Fruit fly (Drosophila melanogaster) whole organism, embryonic: Measurements from ENCODE around the gene mask.

Experiments
- CG10431 ChIP-seq: fragments of 200-800 bp; sonication (Bioruptor generic); optimal IDR thresholded peaks from 3 replicates; lab custom pipeline; 2018; ENCODE audit warnings: missing biosample characterization, mild to moderate bottlenecking, missing genetic modification characterization
- CG11093 ChIP-seq: fragments of 200-800 bp; sonication (Bioruptor generic); IDR thresholded peaks from 3 replicates; pipeline ENCODE4 v1.3.6; 2022; ENCODE audit warnings: missing biosample characterization, missing genetic modification characterization
- CG11695 ChIP-seq: fragments of 200-800 bp; sonication (Bioruptor generic); IDR thresholded peaks from 3 replicates; pipeline ENCODE4 v1.3.6; 2022; ENCODE audit warnings: missing biosample characterization, missing genetic modification characterization
- CG11696 ChIP-seq: fragments of 200-800 bp; sonication (Bioruptor generic); IDR thresholded peaks from 2 replicates; pipeline ENCODE4 v1.3.6; 2022; ENCODE audit warnings: missing biosample characterization, missing genetic modification characterization
- CG12236 ChIP-seq: fragments of 200-800 bp; sonication (Bioruptor generic); optimal IDR thresholded peaks from 2 replicates; lab custom pipeline; 2016; ENCODE audit warnings: missing biosample characterization, missing genetic modification characterization
- CG13894 ChIP-seq: fragments of 200-800 bp; sonication (Bioruptor generic); optimal IDR thresholded peaks from 3 replicates; lab custom pipeline; 2018; ENCODE audit warnings: missing biosample characterization, mild to moderate bottlenecking, missing genetic modification characterization, moderate library complexity
- CG17359 ChIP-seq: fragments of 200-800 bp; sonication (Bioruptor generic); optimal IDR thresholded peaks from 3 replicates; lab custom pipeline; 2018; ENCODE audit warnings: missing biosample characterization, mild to moderate bottlenecking, missing genetic modification characterization, moderate library complexity
- CG17802 ChIP-seq: fragments of 200-800 bp; sonication (Bioruptor generic); optimal IDR thresholded peaks from 2 replicates; lab custom pipeline; 2018; ENCODE audit warnings: missing biosample characterization, mild to moderate bottlenecking, missing genetic modification characterization, moderate library complexity
- CG18599 ChIP-seq: fragments of 200-800 bp; sonication (Bioruptor generic); optimal IDR thresholded peaks from 3 replicates; lab custom pipeline; 2017; ENCODE audit warnings: missing biosample characterization, missing genetic modification characterization, mild to moderate bottlenecking, moderate library complexity, missing genetic modification reagents
- CG2116 ChIP-seq: fragments of 200-800 bp; sonication (Bioruptor generic); optimal IDR thresholded peaks from 3 replicates; lab custom pipeline; 2018; ENCODE audit warnings: missing biosample characterization, mild to moderate bottlenecking, missing genetic modification characterization
- CG31388 ChIP-seq: fragments of 200-800 bp; sonication (Bioruptor generic); optimal IDR thresholded peaks from 2 replicates; lab custom pipeline; 2016; ENCODE audit warnings: missing biosample characterization, missing genetic modification characterization
- CG32532 ChIP-seq: fragments of 200-800 bp; sonication (Bioruptor generic); IDR thresholded peaks from 2 replicates; pipeline ENCODE4 v1.3.6; 2022; ENCODE audit warnings: missing biosample characterization, missing genetic modification characterization
- CG32772 ChIP-seq: fragments of 200-800 bp; sonication (Bioruptor generic); IDR thresholded peaks from 2 replicates; pipeline ENCODE4 v1.3.6; 2022; ENCODE audit warnings: missing biosample characterization, missing genetic modification characterization
- CG33557 ChIP-seq: fragments of 200-800 bp; sonication (Bioruptor generic); optimal IDR thresholded peaks from 2 replicates; lab custom pipeline; 2019; ENCODE audit warnings: missing biosample characterization, mild to moderate bottlenecking, missing genetic modification characterization, moderate library complexity
- CG34224 ChIP-seq: fragments of 200-800 bp; sonication (Bioruptor generic); IDR thresholded peaks from 3 replicates; pipeline ENCODE4 v1.3.6; 2022; ENCODE audit warnings: missing biosample characterization, missing genetic modification characterization; ENCODE audit not compliant: partially characterized antibody
- CG43689 ChIP-seq: fragments of 200-800 bp; sonication (Bioruptor generic); IDR thresholded peaks from 2 replicates; pipeline ENCODE4 v1.3.6; 2022; ENCODE audit warnings: missing biosample characterization, missing genetic modification characterization
- CG4707 ChIP-seq: fragments of 200-800 bp; sonication (Bioruptor generic); optimal IDR thresholded peaks from 2 replicates; lab custom pipeline; 2018; ENCODE audit warnings: missing biosample characterization, mild to moderate bottlenecking, missing genetic modification characterization, moderate library complexity
- CG6765 ChIP-seq: fragments of 200-800 bp; sonication (Bioruptor generic); optimal IDR thresholded peaks from 3 replicates; lab custom pipeline; 2017; ENCODE audit warnings: missing biosample characterization, mild to moderate bottlenecking, missing genetic modification characterization
- CG6813 ChIP-seq: fragments of 200-800 bp; sonication (Bioruptor generic); optimal IDR thresholded peaks from 2 replicates; lab custom pipeline; 2017; ENCODE audit warnings: missing biosample characterization, missing genetic modification characterization, mild to moderate bottlenecking, moderate library complexity, missing genetic modification reagents
- CG8765 ChIP-seq: fragments of 200-800 bp; sonication (Bioruptor generic); IDR thresholded peaks from 2 replicates; pipeline ENCODE4 v1.3.6; 2022; ENCODE audit warnings: missing biosample characterization, missing genetic modification characterization
- CG8924 ChIP-seq: fragments of 200-800 bp; optimal IDR thresholded peaks from 3 replicates; lab custom pipeline; 2019; ENCODE audit warnings: missing biosample characterization, mild to moderate bottlenecking, missing genetic modification characterization, moderate library complexity
- CG9609 ChIP-seq: fragments of 200-800 bp; sonication (Bioruptor generic); optimal IDR thresholded peaks from 3 replicates; lab custom pipeline; 2016; ENCODE audit warnings: missing biosample characterization, missing genetic modification characterization
- CG9797 ChIP-seq: fragments of 200-800 bp; sonication (Bioruptor generic); optimal IDR thresholded peaks from 3 replicates; lab custom pipeline; 2018; ENCODE audit warnings: missing biosample characterization, mild to moderate bottlenecking, missing genetic modification characterization
- Camta ChIP-seq: fragments of 200-800 bp; sonication (Bioruptor generic); optimal IDR thresholded peaks from 2 replicates; lab custom pipeline; 2016; ENCODE audit warnings: missing biosample characterization, missing genetic modification characterization
- CrebB ChIP-seq: fragments of 200-800 bp; sonication (Bioruptor generic); optimal IDR thresholded peaks from 3 replicates; lab custom pipeline; 2018; ENCODE audit warnings: missing biosample characterization, mild to moderate bottlenecking, missing genetic modification characterization
- Dp ChIP-seq: fragments of 200-800 bp; sonication (Bioruptor generic); optimal IDR thresholded peaks from 2 replicates; lab custom pipeline; 2018; ENCODE audit warnings: missing biosample characterization, mild to moderate bottlenecking, missing genetic modification characterization, moderate library complexity
- Fer1 ChIP-seq: fragments of 200-800 bp; sonication (Bioruptor generic); optimal IDR thresholded peaks from 2 replicates; lab custom pipeline; 2017; ENCODE audit warnings: missing biosample characterization, mild to moderate bottlenecking, missing genetic modification characterization
- H15 ChIP-seq: fragments of 200-800 bp; sonication (Bioruptor generic); IDR thresholded peaks from 3 replicates; pipeline ENCODE4 v1.3.6; 2022; ENCODE audit warnings: missing biosample characterization, missing genetic modification characterization
- HLH3B ChIP-seq: fragments of 200-800 bp; sonication (Bioruptor generic); IDR thresholded peaks from 2 replicates; pipeline ENCODE4 v1.3.6; 2022; ENCODE audit warnings: missing biosample characterization, missing genetic modification characterization
- Hey ChIP-seq: fragments of 200-800 bp; sonication (Bioruptor generic); optimal IDR thresholded peaks from 3 replicates; lab custom pipeline; 2018; ENCODE audit warnings: missing biosample characterization, mild to moderate bottlenecking, missing genetic modification characterization
- HmgD ChIP-seq: fragments of 200-800 bp; sonication (Bioruptor generic); optimal IDR thresholded peaks from 3 replicates; lab custom pipeline; 2016; ENCODE audit warnings: missing biosample characterization, missing genetic modification characterization
- HmgZ ChIP-seq: fragments of 200-800 bp; sonication (Bioruptor generic); optimal IDR thresholded peaks from 2 replicates; lab custom pipeline; 2018; ENCODE audit warnings: missing biosample characterization, mild to moderate bottlenecking, missing genetic modification characterization
- MTF-1 ChIP-seq: fragments of 200-800 bp; sonication (Bioruptor generic); optimal IDR thresholded peaks from 2 replicates; lab custom pipeline; 2018; ENCODE audit warnings: missing biosample characterization, mild to moderate bottlenecking, missing genetic modification characterization, borderline replicate concordance
- Med ChIP-seq: fragments of 200-800 bp; sonication (Bioruptor generic); peaks from one replicate; lab custom pipeline; 2016; ENCODE audit warnings: missing biosample characterization, missing genetic modification characterization, mild to moderate bottlenecking, inconsistent platforms, moderate library complexity
- Ptx1 ChIP-seq: fragments of 200-800 bp; sonication (Bioruptor generic); IDR thresholded peaks from 2 replicates; pipeline ENCODE4 v1.3.6; 2022; ENCODE audit warnings: missing biosample characterization, missing genetic modification characterization
- Usf ChIP-seq: fragments of 200-800 bp; sonication (Bioruptor generic); optimal IDR thresholded peaks from 2 replicates; lab custom pipeline; 2017; ENCODE audit warnings: missing genotype, missing biosample characterization, missing genetic modification characterization
- cas ChIP-seq: fragments of 200-800 bp; sonication (Bioruptor generic); IDR thresholded peaks from 2 replicates; pipeline ENCODE4 v1.3.6; 2022; ENCODE audit warnings: missing biosample characterization, missing genetic modification characterization
- cato ChIP-seq: fragments of 200-800 bp; sonication (Bioruptor generic); optimal IDR thresholded peaks from 2 replicates; lab custom pipeline; 2016; ENCODE audit warnings: missing biosample characterization, missing genetic modification characterization, borderline replicate concordance
- gcm ChIP-seq: fragments of 200-800 bp; sonication (Bioruptor generic); optimal IDR thresholded peaks from 2 replicates; lab custom pipeline; 2019; ENCODE audit warnings: missing biosample characterization, mild to moderate bottlenecking, missing genetic modification characterization, moderate library complexity
- h ChIP-seq: fragments of >200 bp; optimal IDR thresholded peaks from 2 replicates; lab custom pipeline; 2017
- lmd ChIP-seq: fragments of 200-800 bp; sonication (Bioruptor generic); IDR thresholded peaks from 2 replicates; pipeline ENCODE4 v1.3.6; 2022; ENCODE audit warnings: missing biosample characterization, missing genetic modification characterization
- oc ChIP-seq: fragments of 200-800 bp; sonication (Bioruptor generic); optimal IDR thresholded peaks from 2 replicates; lab custom pipeline; 2018; ENCODE audit warnings: missing biosample characterization, mild to moderate bottlenecking, missing genetic modification characterization, moderate library complexity
- onecut ChIP-seq: fragments of 200-800 bp; sonication (Bioruptor generic); IDR thresholded peaks from 2 replicates; pipeline ENCODE4 v1.3.6; 2022; ENCODE audit warnings: missing biosample characterization, missing genetic modification characterization
- sim ChIP-seq: fragments of 200-800 bp; sonication (Bioruptor generic); IDR thresholded peaks from 2 replicates; pipeline ENCODE4 v1.3.6; 2022; ENCODE audit warnings: missing biosample characterization, missing genetic modification characterization
- sob ChIP-seq: fragments of 200-800 bp; sonication (Bioruptor generic); IDR thresholded peaks from 2 replicates; pipeline ENCODE4 v1.3.6; 2022; ENCODE audit warnings: missing biosample characterization, missing genetic modification characterization
- sr ChIP-seq: fragments of 200-800 bp; sonication (Bioruptor generic); IDR thresholded peaks from 3 replicates; pipeline ENCODE4 v1.3.6; 2022; ENCODE audit warnings: missing biosample characterization, missing genetic modification characterization
- sug ChIP-seq: fragments of 200-800 bp; optimal IDR thresholded peaks from 2 replicates; lab custom pipeline; 2019; ENCODE audit warnings: missing biosample characterization, mild to moderate bottlenecking, missing genetic modification characterization, moderate library complexity
- vnd ChIP-seq: fragments of 200-800 bp; sonication (Bioruptor generic); IDR thresholded peaks from 3 replicates; pipeline ENCODE4 v1.3.6; 2022; ENCODE audit warnings: missing biosample characterization, missing genetic modification characterization; ENCODE audit not compliant: partially characterized antibody
- zfh2 ChIP-seq: fragments of 200-800 bp; sonication (Bioruptor generic); optimal IDR thresholded peaks from 2 replicates; lab custom pipeline; 2016; ENCODE audit warnings: missing biosample characterization, missing genetic modification characterization

Gene mask

dm6 chr3R:24221334-24222302, 8.7 kb upstream of the mask start, which contains the start of gene twin (continued):
- TF ChIP-seq cato (GFP tag; lab: Kevin White, UChicago) (no peak), sr (GFP tag; lab: Robert Waterston, UW) (no peak), lmd (GFP tag; lab: Robert Waterston, UW) (peak; percentile 53; the same call in 1 of the 2 replicates), CG31388 (GFP tag; lab: Kevin White, UChicago) (no peak), Dp (GFP tag; lab: Kevin White, UChicago) (peak; percentile 72), CrebB (no peak), sug (peak; percentile 69), sob (GFP tag; lab: Robert Waterston, UW) (peak; percentile 62), CG6765 (GFP tag; lab: Kevin White, UChicago) (no peak), CG11695 (GFP tag; lab: Robert Waterston, UW) (0 out of 3 replicates have a peak, but pooled peaks have one; percentile 31), Fer1 (peak; percentile 16), HLH3B (GFP tag; lab: Robert Waterston, UW) (0 out of 2 replicates have a peak, but pooled peaks have one; percentile 16), Med (peak; percentile 92), Camta (peak; percentile 58), CG11696 (GFP tag; lab: Robert Waterston, UW) (no peak), CG32532 (GFP tag; lab: Robert Waterston, UW) (peak; percentile 69), MTF-1 (GFP tag; lab: Kevin White, UChicago) (no peak), CG17359 (tag; lab: Kevin White, UChicago) (peak; percentile 35), CG33557 (GFP tag; lab: Kevin White, UChicago) (peak; percentile 37), CG18599 (peak; percentile 53), CG8765 (GFP tag; lab: Robert Waterston, UW) (no peak), CG10431 (GFP tag; lab: Kevin White, UChicago) (peak; percentile 100), cas (GFP tag; lab: Robert Waterston, UW) (no peak), CG12236 (peak; percentile 41), gcm (no peak), oc (no peak), CG9609 (peak; percentile 59), CG8924 (tag; lab: Kevin White, UChicago) (peak; percentile 57), onecut (GFP tag; lab: Robert Waterston, UW) (no peak; the same call in 1 of the 2 replicates), CG43689 (GFP tag; lab: Robert Waterston, UW) (no peak), HmgZ (tag; lab: Kevin White, UChicago) (peak; percentile 47), Usf (GFP tag; lab: Kevin White, UChicago) (no peak), zfh2 (GFP tag; lab: Kevin White, UChicago) (peak; percentile 72), Hey (no peak), vnd (GFP tag; lab: Robert Waterston, UW) (peak; percentile 65), sim (no peak), CG9797 (GFP tag; lab: Kevin White, UChicago) (peak; percentile 24), CG4707 (no peak), HmgD (peak; percentile 32), CG11093 (GFP tag; lab: Robert Waterston, UW) (no peak), CG13894 (peak; percentile 69), h (lab: Kevin White, UChicago) (no peak), CG17802 (tag; lab: Kevin White, UChicago) (peak; percentile 14), CG6813 (no peak), CG32772 (GFP tag; lab: Robert Waterston, UW) (no peak), Ptx1 (GFP tag; lab: Robert Waterston, UW) (peak; percentile 52), CG34224 (peak; percentile 70), H15 (GFP tag; lab: Robert Waterston, UW) (peak; percentile 23; the same call in 1 of the 3 replicates), CG2116 (GFP tag; lab: Kevin White, UChicago) (peak; percentile 91)
